Worm (Caenorhabditis elegans) whole organism, L1 larva: ENCODE measurements around the gene F09E10.5.

Experiments used
- C04F5.9 ChIP-seq: sonication (generic microtip); optimal IDR thresholded peaks from 2 replicates; lab custom pipeline; 2016; ENCODE audit warnings: missing genetic modification characterization, missing compliant biosample characterization
- Y116A8C.19 ChIP-seq: sonication (generic microtip); optimal IDR thresholded peaks from 2 replicates; lab custom pipeline; 2016; ENCODE audit warnings: missing compliant biosample characterization, missing genetic modification characterization, borderline replicate concordance
- blmp-1 ChIP-seq: fragments of 150-350 bp; optimal IDR thresholded peaks from 2 replicates; lab custom pipeline; 2014; ENCODE audit warnings: missing biosample characterization, missing genetic modification characterization
- ceh-82 ChIP-seq, 3 experiments: fragments of 150-350 bp in 1 of 3; sonication (generic microtip) in 2 of 3; optimal IDR thresholded peaks; 2 replicates each; lab custom pipeline; 2014 to 2017; ENCODE audit warnings: missing biosample characterization in 3 of 3, missing genetic modification characterization in 3 of 3
- ceh-88 ChIP-seq: fragments of 200-800 bp; sonication (Bioruptor generic); IDR thresholded peaks from 2 replicates; pipeline ENCODE4 v1.3.6; 2022; ENCODE audit warnings: missing genetic modification characterization, missing compliant biosample characterization
- ces-1 ChIP-seq: fragments of 150-350 bp; optimal IDR thresholded peaks from 2 replicates; lab custom pipeline; 2014; ENCODE audit warnings: missing biosample characterization, missing genetic modification reagents, missing genetic modification characterization
- efl-1 ChIP-seq, 4 experiments: fragments of 150-350 bp; optimal IDR thresholded peaks in 3 of 4; peaks in 1 of 4; 1 replicate in 1 of 4; 2 replicates in 3 of 4; lab custom pipeline; 2014; ENCODE audit warnings: missing biosample characterization in 2 of 4, missing genetic modification characterization in 2 of 4, missing genetic modification reagents in 2 of 4
- egl-13 ChIP-seq: sonication (generic microtip); optimal IDR thresholded peaks from 2 replicates; lab custom pipeline; 2016; ENCODE audit warnings: missing genotype, missing genetic modification reagents, missing genetic modification characterization, missing compliant biosample characterization
- elt-3 ChIP-seq, 6 experiments: fragments of 150-350 bp in 1 of 6; sonication (generic microtip); optimal IDR thresholded peaks; 2 replicates each; lab custom pipeline; 2017 to 2018; ENCODE audit warnings: missing biosample characterization in 6 of 6, missing genetic modification characterization in 6 of 6, inconsistent platforms in 1 of 6
- fkh-10 ChIP-seq: sonication (generic microtip); optimal IDR thresholded peaks from 2 replicates; lab custom pipeline; 2017; ENCODE audit warnings: missing biosample characterization, missing genetic modification reagents, missing genetic modification characterization
- nhr-11 ChIP-seq: fragments of 150-350 bp; optimal IDR thresholded peaks from 2 replicates; lab custom pipeline; 2014; ENCODE audit warnings: missing biosample characterization, missing genetic modification characterization
- unc-86 ChIP-seq: sonication (generic microtip); optimal IDR thresholded peaks from 2 replicates; lab custom pipeline; 2016; ENCODE audit warnings: missing genetic modification characterization, missing compliant biosample characterization
- zag-1 ChIP-seq: fragments of 150-350 bp; optimal IDR thresholded peaks from 2 replicates; lab custom pipeline; 2014; ENCODE audit warnings: missing biosample characterization, missing genetic modification characterization
- ztf-4 ChIP-seq: fragments of 150-350 bp; optimal IDR thresholded peaks from 2 replicates; lab custom pipeline; 2014; ENCODE audit warnings: missing biosample characterization, missing genetic modification characterization

DNA sequence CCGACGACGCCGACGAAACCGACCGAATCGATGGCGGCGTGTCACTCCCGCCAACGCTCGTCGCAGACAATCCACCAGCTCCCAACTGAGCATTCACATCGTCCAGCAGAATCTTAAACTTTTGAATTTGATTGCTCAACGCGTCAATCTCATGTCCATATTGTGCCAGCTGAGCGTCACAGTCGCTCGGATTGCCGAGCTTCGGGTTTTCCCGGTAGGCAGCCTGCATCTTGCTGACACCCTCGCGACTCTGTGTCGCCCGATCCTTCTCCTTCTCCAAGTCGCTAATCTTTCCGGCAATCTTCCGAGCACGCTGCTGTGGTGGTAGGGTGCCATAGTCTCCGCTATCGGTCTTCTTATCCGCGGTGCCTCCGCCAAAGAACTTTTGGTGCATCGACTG is 18.2 kb upstream of the F09E10.5 start:
- TF ChIP-seq ceh-88: no peak
- TF ChIP-seq unc-86: no peak
- TF ChIP-seq blmp-1 (tag; lab: Kevin White, UChicago): no peak
- no peak for TF ChIP-seq egl-13 (tag; lab: Kevin White, UChicago)
- TF ChIP-seq efl-1 (optimal IDR thresholded peaks at IDR 0.05; lab: Kevin White, UChicago): no peak
- no peak for TF ChIP-seq efl-1 (GFP tag; optimal IDR thresholded peaks at IDR 0.05 in 1 of 2; lab: Kevin White, UChicago)
- TF ChIP-seq ceh-82 (tag; optimal IDR thresholded peaks at IDR 0.05; lab: Kevin White, UChicago): no peak
- no peak for TF ChIP-seq fkh-10 (GFP tag; lab: Kevin White, UChicago)
- TF ChIP-seq ces-1 (GFP tag; lab: Kevin White, UChicago): no peak
- no peak for TF ChIP-seq elt-3 (tag; optimal IDR thresholded peaks at IDR 0.05; lab: Kevin White, UChicago)
- TF ChIP-seq ztf-4 (tag; lab: Kevin White, UChicago): no peak
- TF ChIP-seq C04F5.9: no peak
- TF ChIP-seq zag-1 (tag; lab: Kevin White, UChicago): no peak
- TF ChIP-seq Y116A8C.19 (tag; lab: Kevin White, UChicago): no peak
- TF ChIP-seq nhr-11 (tag; lab: Kevin White, UChicago): no peak
